Worm (Caenorhabditis elegans) whole organism, young adult: ENCODE measurements around the gene puf-11.

Source experiments
- attf-6 ChIP-seq: fragments of 200-800 bp; sonication (Bioruptor generic); IDR thresholded peaks from 2 replicates; pipeline ENCODE4 v1.3.6; 2022; ENCODE audit warnings: missing genetic modification reagents, missing genetic modification characterization, missing compliant biosample characterization
- dox-1 ChIP-seq: fragments of 200-800 bp; sonication (Bioruptor generic); IDR thresholded peaks from 2 replicates; pipeline ENCODE4 v1.3.6; 2022; ENCODE audit warnings: missing genetic modification reagents, missing genetic modification characterization, missing compliant biosample characterization
- dpff-1 ChIP-seq: sonication (generic microtip); optimal IDR thresholded peaks from 2 replicates; lab custom pipeline; 2017; ENCODE audit warnings: mild to moderate bottlenecking, missing genetic modification characterization, missing compliant biosample characterization
- madf-6 ChIP-seq: fragments of 200-800 bp; sonication (Bioruptor generic); IDR thresholded peaks from 2 replicates; pipeline ENCODE4 v1.3.6; 2022; ENCODE audit warnings: missing genetic modification reagents, missing genetic modification characterization, missing compliant biosample characterization
- mcd-1 ChIP-seq: fragments of 200-800 bp; sonication (Bioruptor generic); IDR thresholded peaks from 2 replicates; pipeline ENCODE4 v1.3.6; 2022; ENCODE audit warnings: missing genetic modification reagents, missing genetic modification characterization, missing compliant biosample characterization
- rec-8 ChIP-seq, 2 experiments: sonication (generic microtip); optimal IDR thresholded peaks; 2 replicates each; lab custom pipeline; 2016; ENCODE audit warnings: mild to moderate bottlenecking in 2 of 2, missing genetic modification characterization in 2 of 2, missing genetic modification reagents in 2 of 2, missing genotype in 2 of 2, missing biosample characterization in 1 of 2, missing compliant biosample characterization in 1 of 2, moderate library complexity in 1 of 2
- sea-2 ChIP-seq: fragments of 200-800 bp; sonication (Bioruptor generic); IDR thresholded peaks from 2 replicates; pipeline ENCODE4 v1.3.6; 2022; ENCODE audit warnings: missing genetic modification characterization, missing compliant biosample characterization
- somi-1 ChIP-seq: fragments of 200-800 bp; sonication (Bioruptor generic); optimal IDR thresholded peaks from 2 replicates; lab custom pipeline; 2018; ENCODE audit warnings: mild to moderate bottlenecking, missing genetic modification characterization, missing compliant biosample characterization
- xnd-1 ChIP-seq: sonication (generic microtip); optimal IDR thresholded peaks from 2 replicates; lab custom pipeline; 2016; ENCODE audit warnings: missing genotype, missing genetic modification reagents, missing genetic modification characterization, missing compliant biosample characterization
- zim-3 ChIP-seq: sonication (generic microtip); optimal IDR thresholded peaks from 2 replicates; lab custom pipeline; 2017; ENCODE audit warnings: mild to moderate bottlenecking, missing genetic modification characterization, moderate library complexity, missing compliant biosample characterization

DNA sequence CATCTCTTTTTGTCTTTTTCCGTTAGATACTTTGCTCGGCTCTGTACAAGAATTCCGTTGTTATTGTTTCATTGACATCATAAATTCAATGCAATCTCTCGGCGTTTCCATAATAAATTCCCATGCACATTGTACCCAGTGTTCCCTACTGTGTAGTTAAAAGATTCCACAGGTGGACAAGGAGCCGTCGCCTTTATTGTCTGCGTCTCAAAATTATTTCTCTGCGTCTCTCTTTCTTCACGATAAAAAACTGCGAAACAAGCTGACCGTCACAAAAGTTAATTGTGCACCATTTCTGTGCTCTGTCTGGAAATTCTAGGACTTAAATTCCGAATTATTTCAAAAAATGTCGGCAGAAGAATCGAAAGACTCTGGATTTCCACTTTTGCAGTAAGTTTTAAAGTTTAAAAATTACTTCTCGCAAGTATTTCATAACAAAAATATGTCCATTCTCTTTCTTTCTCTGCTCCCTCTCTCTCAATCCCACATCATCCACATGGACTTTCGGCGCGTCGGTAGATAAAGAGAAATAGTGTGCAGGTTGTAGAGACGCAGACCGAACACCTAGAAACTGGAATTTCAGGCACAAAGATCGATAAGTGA, 20.7 kb downstream of the puf-11 start:
- TF ChIP-seq zim-3 (tag; lab: Kevin White, UChicago) (no peak), madf-6 (no peak), xnd-1 (tag; lab: Kevin White, UChicago) (no peak), dpff-1 (tag; lab: Kevin White, UChicago) (no peak), attf-6 (no peak), dox-1 (GFP tag; lab: Robert Waterston, UW) (no peak), somi-1 (GFP tag; lab: Kevin White, UChicago) (no peak), sea-2 (GFP tag; lab: Robert Waterston, UW) (no peak), rec-8 (tag; optimal IDR thresholded peaks at IDR 0.05; lab: Kevin White, UChicago) (no peak), mcd-1 (GFP tag; lab: Robert Waterston, UW) (no peak)
